Fruit fly (Drosophila melanogaster) whole organism, embryonic: ENCODE data around the gene Pfas.

ENCODE experiments used
- Ada2b ChIP-seq: fragments of 200-800 bp; sonication (Bioruptor generic); IDR thresholded peaks from 2 replicates; pipeline ENCODE4 v1.3.6; 2022; ENCODE audit warnings: missing biosample characterization, missing genetic modification characterization
- Awh ChIP-seq: fragments of 200-800 bp; sonication (Bioruptor generic); IDR thresholded peaks from 2 replicates; pipeline ENCODE4, ENCODE4 v1.3.6; 2022; ENCODE audit warnings: missing biosample characterization, missing genetic modification characterization
- CG10431 ChIP-seq: fragments of 200-800 bp; sonication (Bioruptor generic); optimal IDR thresholded peaks from 3 replicates; lab custom pipeline; 2018; ENCODE audit warnings: missing biosample characterization, mild to moderate bottlenecking, missing genetic modification characterization
- CG10543 ChIP-seq: fragments of 200-800 bp; sonication (Bioruptor generic); optimal IDR thresholded peaks from 3 replicates; lab custom pipeline; 2017; ENCODE audit warnings: missing biosample characterization, mild to moderate bottlenecking, missing genetic modification characterization, moderate library complexity
- CG11093 ChIP-seq: fragments of 200-800 bp; sonication (Bioruptor generic); IDR thresholded peaks from 3 replicates; pipeline ENCODE4 v1.3.6; 2022; ENCODE audit warnings: missing biosample characterization, missing genetic modification characterization
- CG11723 ChIP-seq: fragments of 200-800 bp; sonication (Bioruptor generic); optimal IDR thresholded peaks from 2 replicates; lab custom pipeline; 2017; ENCODE audit warnings: missing biosample characterization, mild to moderate bottlenecking, missing genetic modification characterization
- CG12236 ChIP-seq: fragments of 200-800 bp; sonication (Bioruptor generic); optimal IDR thresholded peaks from 2 replicates; lab custom pipeline; 2016; ENCODE audit warnings: missing biosample characterization, missing genetic modification characterization
- CG12942 ChIP-seq: fragments of 200-800 bp; sonication (Bioruptor generic); optimal IDR thresholded peaks from 3 replicates; lab custom pipeline; 2016; ENCODE audit warnings: missing biosample characterization, missing genetic modification characterization
- CG14667 ChIP-seq: fragments of 200-800 bp; sonication (Bioruptor generic); IDR thresholded peaks from 2 replicates; pipeline ENCODE4 v1.3.6; 2022; ENCODE audit warnings: missing biosample characterization, missing genetic modification characterization
- CG16813 ChIP-seq: fragments of 200-800 bp; sonication (Bioruptor generic); IDR thresholded peaks from 3 replicates; pipeline ENCODE4 v1.3.6; 2022; ENCODE audit warnings: missing biosample characterization, missing genetic modification characterization; ENCODE audit not compliant: partially characterized antibody
- CG17359 ChIP-seq: fragments of 200-800 bp; sonication (Bioruptor generic); optimal IDR thresholded peaks from 3 replicates; lab custom pipeline; 2018; ENCODE audit warnings: missing biosample characterization, mild to moderate bottlenecking, missing genetic modification characterization, moderate library complexity
- CG17361 ChIP-seq: fragments of 200-800 bp; sonication (Bioruptor generic); IDR thresholded peaks from 3 replicates; pipeline ENCODE4 v1.3.6; 2022; ENCODE audit warnings: missing biosample characterization, missing genetic modification characterization
- CG18599 ChIP-seq: fragments of 200-800 bp; sonication (Bioruptor generic); optimal IDR thresholded peaks from 3 replicates; lab custom pipeline; 2017; ENCODE audit warnings: missing biosample characterization, missing genetic modification characterization, mild to moderate bottlenecking, moderate library complexity, missing genetic modification reagents
- CG2678 ChIP-seq: fragments of 200-800 bp; sonication (Bioruptor generic); optimal IDR thresholded peaks from 3 replicates; lab custom pipeline; 2019; ENCODE audit warnings: missing biosample characterization, mild to moderate bottlenecking, missing genetic modification characterization, moderate library complexity
- CG2712 ChIP-seq: fragments of 200-800 bp; optimal IDR thresholded peaks from 3 replicates; lab custom pipeline; 2019; ENCODE audit warnings: missing biosample characterization, mild to moderate bottlenecking, missing genetic modification characterization, moderate library complexity
- CG2875 ChIP-seq: fragments of 200-800 bp; sonication (Bioruptor generic); optimal IDR thresholded peaks from 2 replicates; lab custom pipeline; 2017; ENCODE audit warnings: missing biosample characterization, mild to moderate bottlenecking, missing genetic modification characterization, missing genetic modification reagents
- CG4360 ChIP-seq: fragments of 200-800 bp; sonication (Bioruptor generic); IDR thresholded peaks from 2 replicates; pipeline ENCODE4 v1.3.6; 2022; ENCODE audit warnings: missing biosample characterization, missing genetic modification characterization
- CG43689 ChIP-seq: fragments of 200-800 bp; sonication (Bioruptor generic); IDR thresholded peaks from 2 replicates; pipeline ENCODE4 v1.3.6; 2022; ENCODE audit warnings: missing biosample characterization, missing genetic modification characterization
- CG4730 ChIP-seq: fragments of 200-800 bp; sonication (Bioruptor generic); IDR thresholded peaks from 2 replicates; pipeline ENCODE4 v1.3.6; 2022; ENCODE audit warnings: missing biosample characterization, missing genetic modification characterization
- CG7556 ChIP-seq: fragments of 200-800 bp; sonication (Bioruptor generic); optimal IDR thresholded peaks from 2 replicates; lab custom pipeline; 2017; ENCODE audit warnings: missing biosample characterization, mild to moderate bottlenecking, missing genetic modification characterization
- CG8281 ChIP-seq: fragments of 200-800 bp; sonication (Bioruptor generic); optimal IDR thresholded peaks from 2 replicates; lab custom pipeline; 2018; ENCODE audit warnings: missing biosample characterization, mild to moderate bottlenecking, missing genetic modification characterization, moderate library complexity
- Doc2 ChIP-seq: fragments of 200-800 bp; sonication (Bioruptor generic); IDR thresholded peaks from 2 replicates; pipeline ENCODE4 v1.3.6; 2022; ENCODE audit warnings: missing biosample characterization, missing genetic modification characterization
- Doc3 ChIP-seq: fragments of 200-800 bp; sonication (Bioruptor generic); IDR thresholded peaks from 3 replicates; pipeline ENCODE4 v1.3.6; 2022; ENCODE audit warnings: missing biosample characterization, missing genetic modification characterization; ENCODE audit not compliant: partially characterized antibody
- Drgx ChIP-seq: fragments of 200-800 bp; sonication (Bioruptor generic); IDR thresholded peaks from 2 replicates; pipeline ENCODE4 v1.3.6; 2022; ENCODE audit warnings: missing biosample characterization, missing genetic modification characterization
- GATAe ChIP-seq: fragments of 200-800 bp; sonication (Bioruptor generic); conservative IDR thresholded peaks from 2 replicates; pipeline ENCODE4 v1.3.6; 2022; ENCODE audit warnings: missing biosample characterization, missing genetic modification characterization
- Gug ChIP-seq: fragments of 200-800 bp; sonication (Bioruptor generic); IDR thresholded peaks from 4 replicates; pipeline ENCODE4 v1.3.6; 2022; ENCODE audit warnings: missing biosample characterization, missing genetic modification characterization
- Hand ChIP-seq: fragments of 200-800 bp; sonication (Bioruptor generic); optimal IDR thresholded peaks from 2 replicates; lab custom pipeline; 2017; ENCODE audit warnings: mild to moderate bottlenecking, missing biosample characterization, missing genetic modification reagents, missing genetic modification characterization
- Med ChIP-seq: fragments of 200-800 bp; sonication (Bioruptor generic); peaks from one replicate; lab custom pipeline; 2016; ENCODE audit warnings: missing biosample characterization, missing genetic modification characterization, mild to moderate bottlenecking, inconsistent platforms, moderate library complexity
- Mes4 ChIP-seq: fragments of 200-800 bp; sonication (Bioruptor generic); optimal IDR thresholded peaks from 2 replicates; lab custom pipeline; 2016; ENCODE audit warnings: missing biosample characterization, missing genetic modification characterization
- Ravus ChIP-seq: fragments of 200-800 bp; sonication (Bioruptor generic); IDR thresholded peaks from 2 replicates; pipeline ENCODE4 v1.3.6; 2022; ENCODE audit warnings: missing biosample characterization, missing genetic modification characterization
- Scr ChIP-seq: fragments of 200-800 bp; sonication (Bioruptor generic); IDR thresholded peaks from 2 replicates; pipeline ENCODE4 v1.3.6; 2022; ENCODE audit warnings: missing biosample characterization, missing genetic modification characterization; ENCODE audit not compliant: partially characterized antibody
- Sry-δ ChIP-seq: fragments of 200-800 bp; sonication (Bioruptor generic); optimal IDR thresholded peaks from 2 replicates; lab custom pipeline; 2016; ENCODE audit warnings: missing biosample characterization, missing genetic modification characterization
- Ssrp ChIP-seq: fragments of 200-800 bp; sonication (Bioruptor generic); optimal IDR thresholded peaks from 2 replicates; lab custom pipeline; 2018; ENCODE audit warnings: missing biosample characterization, mild to moderate bottlenecking, missing genetic modification characterization, moderate library complexity
- Usf ChIP-seq: fragments of 200-800 bp; sonication (Bioruptor generic); optimal IDR thresholded peaks from 2 replicates; lab custom pipeline; 2017; ENCODE audit warnings: missing genotype, missing biosample characterization, missing genetic modification characterization
- amos ChIP-seq: fragments of 200-800 bp; sonication (Bioruptor generic); IDR thresholded peaks from 2 replicates; pipeline ENCODE4 v1.3.6; 2022; ENCODE audit warnings: missing biosample characterization, missing genetic modification characterization; ENCODE audit not compliant: partially characterized antibody
- cato ChIP-seq: fragments of 200-800 bp; sonication (Bioruptor generic); optimal IDR thresholded peaks from 2 replicates; lab custom pipeline; 2016; ENCODE audit warnings: missing biosample characterization, missing genetic modification characterization, borderline replicate concordance
- exex ChIP-seq: fragments of 200-800 bp; sonication (Bioruptor generic); optimal IDR thresholded peaks from 4 replicates; lab custom pipeline; 2018; ENCODE audit warnings: missing biosample characterization, mild to moderate bottlenecking, missing genetic modification characterization, moderate library complexity
- fd102C ChIP-seq: fragments of 200-800 bp; sonication (Bioruptor generic); optimal IDR thresholded peaks from 2 replicates; lab custom pipeline; 2018; ENCODE audit warnings: missing biosample characterization, mild to moderate bottlenecking, missing genetic modification characterization, moderate library complexity
- gce ChIP-seq: fragments of 200-800 bp; sonication (Bioruptor generic); IDR thresholded peaks from 3 replicates; pipeline ENCODE4 v1.3.6; 2022; ENCODE audit warnings: missing biosample characterization, missing genetic modification characterization
- gcm2 ChIP-seq: fragments of 200-800 bp; sonication (Bioruptor generic); optimal IDR thresholded peaks from 2 replicates; lab custom pipeline; 2016; ENCODE audit warnings: missing biosample characterization, missing genetic modification characterization
- gfzf ChIP-seq: fragments of 200-800 bp; sonication (Bioruptor generic); optimal IDR thresholded peaks from 2 replicates; lab custom pipeline; 2016; ENCODE audit warnings: missing biosample characterization, mild to moderate bottlenecking, missing genetic modification characterization, moderate library complexity
- grn ChIP-seq: fragments of 200-800 bp; sonication (Bioruptor generic); optimal IDR thresholded peaks from 3 replicates; lab custom pipeline; 2017; ENCODE audit warnings: missing biosample characterization, missing genetic modification characterization
- kay ChIP-seq: fragments of 200-800 bp; sonication (Bioruptor generic); optimal IDR thresholded peaks from 2 replicates; lab custom pipeline; 2016; ENCODE audit warnings: missing biosample characterization, missing genetic modification characterization
- mld ChIP-seq: fragments of 200-800 bp; sonication (Bioruptor generic); IDR thresholded peaks from 3 replicates; pipeline ENCODE4 v1.3.6; 2022; ENCODE audit warnings: missing biosample characterization, missing genetic modification characterization; ENCODE audit not compliant: partially characterized antibody
- nmo ChIP-seq: fragments of 200-800 bp; sonication (Bioruptor generic); optimal IDR thresholded peaks from 2 replicates; lab custom pipeline; 2018; ENCODE audit warnings: missing biosample characterization, mild to moderate bottlenecking, missing genetic modification characterization, moderate library complexity
- sens ChIP-seq: fragments of 200-800 bp; sonication (Bioruptor generic); peaks from one replicate; lab custom pipeline; 2016; ENCODE audit warnings: missing biosample characterization, missing genetic modification characterization
- ssp ChIP-seq: fragments of 200-800 bp; sonication (Bioruptor generic); IDR thresholded peaks from 2 replicates; pipeline ENCODE4 v1.3.6; 2022; ENCODE audit warnings: missing biosample characterization, missing genetic modification characterization
- sug ChIP-seq: fragments of 200-800 bp; optimal IDR thresholded peaks from 2 replicates; lab custom pipeline; 2019; ENCODE audit warnings: missing biosample characterization, mild to moderate bottlenecking, missing genetic modification characterization, moderate library complexity
- twi ChIP-seq: fragments of 200-800 bp; optimal IDR thresholded peaks from 2 replicates; lab custom pipeline; 2019; ENCODE audit warnings: missing biosample characterization, mild to moderate bottlenecking, missing genetic modification characterization, moderate library complexity
- vfl ChIP-seq: fragments of 200-800 bp; sonication (Bioruptor generic); optimal IDR thresholded peaks from 2 replicates; lab custom pipeline; 2016; ENCODE audit warnings: missing biosample characterization, missing genetic modification characterization
- zfh2 ChIP-seq: fragments of 200-800 bp; sonication (Bioruptor generic); optimal IDR thresholded peaks from 2 replicates; lab custom pipeline; 2016; ENCODE audit warnings: missing biosample characterization, missing genetic modification characterization

Gene Pfas

DNA sequence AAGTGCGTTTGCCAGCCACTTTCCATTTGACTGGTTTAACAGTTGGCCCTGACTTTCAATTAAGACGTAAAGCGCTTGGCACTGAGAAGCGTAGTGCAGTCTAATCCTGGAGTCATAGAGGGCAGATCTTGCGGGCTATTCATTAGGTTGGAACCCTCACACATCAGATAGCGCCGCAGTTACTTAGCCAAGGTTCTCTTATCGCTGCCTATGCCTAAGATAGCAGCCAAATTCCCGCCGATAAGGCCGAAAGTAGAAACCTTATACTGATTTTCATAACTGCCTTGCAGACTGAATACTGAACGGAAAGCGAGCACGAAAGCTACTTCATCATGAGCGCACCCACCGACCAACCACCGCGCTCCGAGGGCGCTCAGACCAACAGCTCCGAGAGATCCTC lies 26.3 kb upstream of the Pfas start (continued):
- TF ChIP-seq fd102C (no peak), CG2678 (tag; lab: Kevin White, UChicago) (no peak), kay (GFP tag; lab: Kevin White, UChicago) (no peak), mld (GFP tag; lab: Robert Waterston, UW) (no peak), Ravus (GFP tag; lab: Robert Waterston, UW) (no peak), CG2712 (tag; lab: Kevin White, UChicago) (no peak), gfzf (GFP tag; lab: Kevin White, UChicago) (no peak), CG4360 (GFP tag; lab: Robert Waterston, UW) (no peak), CG10431 (GFP tag; lab: Kevin White, UChicago) (no peak), Scr (no peak), CG12236 (GFP tag; lab: Kevin White, UChicago) (no peak), vfl (GFP tag; lab: Kevin White, UChicago) (no peak), Med (peak; percentile 62), Ada2b (GFP tag; lab: Robert Waterston, UW) (no peak), zfh2 (GFP tag; lab: Kevin White, UChicago) (no peak), Mes4 (GFP tag; lab: Kevin White, UChicago) (no peak), exex (tag; lab: Kevin White, UChicago) (peak; percentile 38), Awh (GFP tag; lab: Robert Waterston, UW) (no peak), CG10543 (GFP tag; lab: Kevin White, UChicago) (peak; percentile 32), CG11723 (GFP tag; lab: Kevin White, UChicago) (no peak), sug (peak; percentile 8), grn (GFP tag; lab: Kevin White, UChicago) (peak; percentile 61), GATAe (GFP tag; lab: Robert Waterston, UW) (peak; percentile 76), CG8281 (no peak), nmo (GFP tag; lab: Kevin White, UChicago) (no peak), twi (tag; lab: Kevin White, UChicago) (no peak), CG2875 (no peak), CG12942 (GFP tag; lab: Kevin White, UChicago) (no peak), CG14667 (GFP tag; lab: Robert Waterston, UW) (no peak), gce (GFP tag; lab: Robert Waterston, UW) (no peak), Hand (no peak), Sry-δ (no peak), Ssrp (no peak), Drgx (GFP tag; lab: Robert Waterston, UW) (no peak)

DNA sequence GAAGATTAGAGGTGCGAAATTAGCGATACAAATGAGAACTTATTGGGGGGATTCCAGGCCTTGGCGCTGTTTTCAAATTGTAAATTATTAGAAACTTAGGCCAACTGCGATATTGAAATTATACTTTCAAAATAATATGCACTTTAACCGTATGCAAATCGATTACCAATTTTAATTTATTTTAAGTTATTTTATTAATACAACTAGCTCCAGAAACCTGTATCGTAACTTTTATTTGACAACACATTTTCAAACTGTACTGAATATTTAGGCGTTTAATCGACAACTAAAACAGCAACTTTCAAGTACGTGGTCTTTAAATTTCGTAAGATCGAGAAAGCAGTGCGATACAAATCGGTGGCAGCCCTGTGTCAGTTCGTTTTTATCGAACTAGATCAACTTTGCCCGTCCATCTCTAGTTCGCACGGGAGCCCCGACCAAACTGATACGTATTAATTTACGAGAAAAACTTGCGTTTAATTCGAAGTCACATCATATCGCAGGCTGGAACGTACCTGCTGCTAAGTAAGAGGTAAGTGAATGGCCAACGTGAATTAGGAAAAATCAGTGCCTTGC lies 24.9 kb upstream of the Pfas start, which contains the start of the genes CG9154 and Kr-h2:
Gene CG9154, minus strand, starts transcription at position 31 of the 576 bp plus-strand sequence.
Gene Kr-h2, plus strand, starts transcription at position 335 of the 576 bp plus-strand sequence.
- TF ChIP-seq gcm2 (GFP tag; lab: Kevin White, UChicago) (no peak), ssp (0 out of 2 replicates have a peak, but pooled peaks have one; percentile 18), sens (GFP tag; lab: Kevin White, UChicago) (peak; percentile 88), CG17359 (tag; lab: Kevin White, UChicago) (no peak), CG43689 (no peak), Usf (GFP tag; lab: Kevin White, UChicago) (peak; percentile 3), amos (GFP tag; lab: Robert Waterston, UW) (peak; percentile 75), CG11093 (no peak), CG7556 (GFP tag; lab: Kevin White, UChicago) (no peak), cato (GFP tag; lab: Kevin White, UChicago) (no peak), Gug (GFP tag; lab: Robert Waterston, UW) (no peak), CG18599 (GFP tag; lab: Kevin White, UChicago) (peak; percentile 58), CG17361 (peak; percentile 54), Doc3 (GFP tag; lab: Robert Waterston, UW) (peak; percentile 44; the same call in 2 of the 3 replicates), Doc2 (GFP tag; lab: Robert Waterston, UW) (no peak), CG4730 (GFP tag; lab: Robert Waterston, UW) (no peak), grn (GFP tag; lab: Kevin White, UChicago) (no peak), Ssrp (no peak), GATAe (GFP tag; lab: Robert Waterston, UW) (no peak), CG16813 (GFP tag; lab: Robert Waterston, UW) (peak; percentile 73)
